Worm (Caenorhabditis elegans): ENCODE measurements around the gene B0218.5.

- TF ChIP-seq unc-130 (tag; optimal IDR thresholded peaks at IDR 0.05) = no peak
- TF ChIP-seq ets-5 (GFP tag; IDR thresholded peaks at IDR 0.05) = no peak
- no peak for TF ChIP-seq ztf-11 (tag; optimal IDR thresholded peaks at IDR 0.05)
- no peak for TF ChIP-seq unc-62 (GFP tag; optimal IDR thresholded peaks at IDR 0.05)
- no peak for TF ChIP-seq irx-1 (tag; optimal IDR thresholded peaks at IDR 0.05)
- no peak for TF ChIP-seq nhr-77 (tag; optimal IDR thresholded peaks at IDR 0.05)
- no peak for TF ChIP-seq ama-1 (optimal IDR thresholded peaks at IDR 0.05)
Observed at ce11 chrIV:8165950-8166349, 8.9 kb upstream of the B0218.5 start, which contains the start of gene B0218.7.

Data from whole organism, L1 larva.